Fruit fly (Drosophila melanogaster): Measurements from ENCODE around the gene IP3K1.

IP3K1 gene

DNA sequence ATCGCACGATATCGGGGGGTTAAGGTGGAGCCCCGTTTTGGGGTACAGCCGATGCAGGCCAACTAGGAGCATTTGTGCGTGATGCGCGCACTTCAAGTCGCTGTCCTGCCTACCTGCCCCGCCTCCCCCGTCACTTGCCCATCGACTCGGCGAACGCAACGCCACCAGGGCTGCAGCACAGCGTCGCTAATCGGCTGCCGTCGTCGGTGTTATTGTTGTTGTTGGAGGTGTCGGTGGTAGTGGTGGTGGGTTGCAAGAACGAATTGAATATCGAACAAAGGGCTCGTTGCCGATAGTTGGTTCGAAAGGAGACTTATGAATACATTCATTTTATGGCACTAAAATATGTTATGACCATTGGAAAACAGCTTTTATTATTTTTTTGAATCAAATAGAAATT is 23.3 kb upstream of the IP3K1 start (continued):
- TF ChIP-seq usp (GFP tag; optimal IDR thresholded peaks at IDR 0.05) = no peak
- TF ChIP-seq CG8478 (optimal IDR thresholded peaks at IDR 0.05) = no peak
- no peak for TF ChIP-seq CG18476 (GFP tag; optimal IDR thresholded peaks at IDR 0.05)
- TF ChIP-seq CG10565 (GFP tag; optimal IDR thresholded peaks at IDR 0.05) = no peak
- peak; percentile 24 for TF ChIP-seq nerfin-1 (tag; optimal IDR thresholded peaks at IDR 0.05)
- TF ChIP-seq ERR (GFP tag; optimal IDR thresholded peaks at IDR 0.05) = peak; percentile 13
- no peak for TF ChIP-seq CG13296 (GFP tag; optimal IDR thresholded peaks at IDR 0.05)
- peak; percentile 11 for TF ChIP-seq Dip3 (GFP tag; optimal IDR thresholded peaks at IDR 0.05)
- TF ChIP-seq gfzf (GFP tag; optimal IDR thresholded peaks at IDR 0.05) = peak; percentile 12
- TF ChIP-seq CG16779 (GFP tag; IDR thresholded peaks at IDR 0.05) = no peak
- no peak for TF ChIP-seq Usf (GFP tag; optimal IDR thresholded peaks at IDR 0.05)
- no peak for TF ChIP-seq CG4424 (GFP tag; optimal IDR thresholded peaks at IDR 0.05)
- no peak for TF ChIP-seq CG11093 (GFP tag; IDR thresholded peaks at IDR 0.05)
- peak; percentile 69 for TF ChIP-seq Antp (GFP tag; optimal IDR thresholded peaks at IDR 0.05)
- TF ChIP-seq Fer2 (tag; optimal IDR thresholded peaks at IDR 0.05) = peak; percentile 50
- no peak for TF ChIP-seq CG3838 (GFP tag; optimal IDR thresholded peaks at IDR 0.05)
- TF ChIP-seq CG7271 (tag; optimal IDR thresholded peaks at IDR 0.05) = no peak
- TF ChIP-seq CG6765 (GFP tag; optimal IDR thresholded peaks at IDR 0.05) = no peak
- 0 out of 2 replicates have a peak, but pooled peaks have one; percentile 8 for TF ChIP-seq ara (GFP tag; IDR thresholded peaks at IDR 0.05)
- TF ChIP-seq MTF-1 (GFP tag; optimal IDR thresholded peaks at IDR 0.05; ENCODE audit: borderline replicate concordance) = peak; percentile 6
- no peak for TF ChIP-seq Jarid2 (GFP tag; optimal IDR thresholded peaks at IDR 0.05)
- TF ChIP-seq CG17385 (GFP tag; optimal IDR thresholded peaks at IDR 0.05) = peak; percentile 24
- TF ChIP-seq sna (GFP tag; IDR thresholded peaks at IDR 0.05; ENCODE audit: partially characterized antibody) = peak; percentile 87
- peak; percentile 70 for TF ChIP-seq CoRest (tag; optimal IDR thresholded peaks at IDR 0.05)
- no peak for TF ChIP-seq CG8388 (GFP tag; optimal IDR thresholded peaks at IDR 0.05)
- no peak for TF ChIP-seq cwo (GFP tag; optimal IDR thresholded peaks at IDR 0.05)
- TF ChIP-seq Lhr (GFP tag; optimal IDR thresholded peaks at IDR 0.05) = peak; percentile 0
- TF ChIP-seq chinmo (GFP tag; IDR thresholded peaks at IDR 0.05; ENCODE audit: partially characterized antibody) = peak; percentile 96
- peak; percentile 58 for TF ChIP-seq CG2678 (tag; optimal IDR thresholded peaks at IDR 0.05)
- TF ChIP-seq schlank (tag; optimal IDR thresholded peaks at IDR 0.05) = peak; percentile 41
- peak; percentile 56; the same call in 1 of the 2 replicates for TF ChIP-seq Atf6 (GFP tag; IDR thresholded peaks at IDR 0.05)
- TF ChIP-seq oc (tag; optimal IDR thresholded peaks at IDR 0.05) = peak; percentile 42
- peak; percentile 3 for TF ChIP-seq CG18764 (GFP tag; optimal IDR thresholded peaks at IDR 0.05)
- TF ChIP-seq klu (GFP tag; IDR thresholded peaks at IDR 0.05) = no peak; the same call in 1 of the 2 replicates
- no peak for TF ChIP-seq dan (GFP tag; IDR thresholded peaks at IDR 0.05)
- TF ChIP-seq tll (GFP tag; optimal IDR thresholded peaks at IDR 0.05) = no peak
- peak; percentile 87 for TF ChIP-seq MBD-R2 (GFP tag; IDR thresholded peaks at IDR 0.05)
- peak; percentile 60 for TF ChIP-seq Hmr (GFP tag; optimal IDR thresholded peaks at IDR 0.05)
- TF ChIP-seq CG14050 (GFP tag; IDR thresholded peaks at IDR 0.05) = peak; percentile 16; the same call in 1 of the 3 replicates
- TF ChIP-seq CG10462 (GFP tag; optimal IDR thresholded peaks at IDR 0.05) = no peak
- peak; percentile 34; the same call in 2 of the 3 replicates for TF ChIP-seq B-H1 (GFP tag; IDR thresholded peaks at IDR 0.05)
- peak; percentile 80 for TF ChIP-seq CG32532 (GFP tag; IDR thresholded peaks at IDR 0.05)
- peak; percentile 23 for TF ChIP-seq da (GFP tag; optimal IDR thresholded peaks at IDR 0.05)
- peak; percentile 51 for TF ChIP-seq CG31224 (GFP tag; IDR thresholded peaks at IDR 0.05)
- TF ChIP-seq CG8359 (GFP tag; optimal IDR thresholded peaks at IDR 0.05; ENCODE audit: borderline replicate concordance) = no peak
- peak; percentile 81 for TF ChIP-seq CG8765 (GFP tag; IDR thresholded peaks at IDR 0.05)
- peak; percentile 16 for TF ChIP-seq Oli (tag; optimal IDR thresholded peaks at IDR 0.05)
- TF ChIP-seq Pdp1 (GFP tag; optimal IDR thresholded peaks at IDR 0.05) = peak; percentile 41 to 54
- TF ChIP-seq CG4707 (GFP tag; optimal IDR thresholded peaks at IDR 0.05) = no peak
- peak; percentile 83 for TF ChIP-seq stwl (tag; optimal IDR thresholded peaks at IDR 0.05)
